Fruit fly (Drosophila melanogaster) whole organism: ENCODE results near the gene beat-Vb.

Experiments
- CG8478 ChIP-seq: fragments of >200 bp; optimal IDR thresholded peaks from 2 replicates; lab custom pipeline; 2018; ENCODE audit warnings: inconsistent platforms
- Dll ChIP-seq: fragments of >200 bp; optimal IDR thresholded peaks from 2 replicates; lab custom pipeline; 2017
- EcR ChIP-seq, 2 experiments: fragments of >200 bp; optimal IDR thresholded peaks; 2 replicates each; lab custom pipeline; 2017; ENCODE audit warnings: missing biosample characterization in 2 of 2, missing genetic modification characterization in 2 of 2, missing genetic modification reagents in 2 of 2
- pan ChIP-seq: fragments of >200 bp; optimal IDR thresholded peaks from 2 replicates; lab custom pipeline; 2017
- psq ChIP-seq: fragments of >200 bp; optimal IDR thresholded peaks from 2 replicates; lab custom pipeline; 2017
- usp ChIP-seq: fragments of >200 bp; optimal IDR thresholded peaks from 2 replicates; lab custom pipeline; 2017; ENCODE audit warnings: missing biosample characterization, missing genetic modification characterization, mixed read lengths

beat-Vb gene

DNA sequence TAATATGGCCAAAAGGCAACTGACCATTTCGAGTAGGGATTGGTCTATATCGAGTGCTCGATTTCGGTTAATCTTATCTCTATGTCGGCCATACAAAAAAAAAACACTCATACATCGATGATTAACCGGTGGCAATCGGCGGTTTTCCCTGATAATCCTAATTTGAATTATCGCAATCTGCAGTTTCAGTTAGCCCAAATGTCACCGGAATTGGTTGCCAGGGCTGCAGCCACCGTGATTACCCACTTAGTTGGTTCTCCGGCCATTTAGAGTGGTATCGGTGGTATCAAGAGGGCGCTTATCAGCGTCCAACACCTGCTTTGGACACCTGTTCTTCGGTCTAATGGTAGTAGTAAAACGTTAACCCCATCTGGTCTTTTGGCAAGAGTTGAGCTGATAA lies 56.2 kb downstream of the beat-Vb start:
- TF ChIP-seq Dll (lab: Kevin White, UChicago) = no peak
- no peak for TF ChIP-seq pan (lab: Kevin White, UChicago)
- TF ChIP-seq psq (lab: Kevin White, UChicago) = no peak
- TF ChIP-seq usp (GFP tag; lab: Kevin White, UChicago) = no peak
- no peak for TF ChIP-seq CG8478
- no peak for TF ChIP-seq EcR (GFP tag; optimal IDR thresholded peaks at IDR 0.05; lab: Kevin White, UChicago)

DNA sequence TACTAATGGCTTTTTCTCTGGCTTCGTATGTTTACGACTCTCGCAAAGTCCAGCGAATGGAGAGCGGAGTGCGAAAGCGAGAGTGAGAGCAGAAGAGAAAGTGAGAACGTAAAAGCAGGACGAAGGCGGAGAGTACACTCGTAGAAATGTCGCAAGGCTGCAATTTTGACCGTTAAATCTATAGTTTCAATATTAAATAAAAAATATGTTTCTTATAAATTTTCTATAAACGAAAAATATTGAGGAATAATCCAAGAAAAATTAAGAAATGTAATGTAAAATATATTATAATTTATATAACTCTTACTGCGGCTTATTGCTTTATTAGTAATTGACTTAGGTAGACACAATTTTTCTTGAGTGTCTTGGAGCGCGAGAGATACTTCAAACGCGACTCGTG lies 58.6 kb downstream of the beat-Vb start:
- TF ChIP-seq pan (lab: Kevin White, UChicago) = no peak
- TF ChIP-seq EcR (GFP tag; optimal IDR thresholded peaks at IDR 0.05; lab: Kevin White, UChicago) = no peak
- TF ChIP-seq Dll (lab: Kevin White, UChicago) = no peak
- no peak for TF ChIP-seq usp (GFP tag; lab: Kevin White, UChicago)
- TF ChIP-seq psq (lab: Kevin White, UChicago) = no peak
- no peak for TF ChIP-seq CG8478

DNA sequence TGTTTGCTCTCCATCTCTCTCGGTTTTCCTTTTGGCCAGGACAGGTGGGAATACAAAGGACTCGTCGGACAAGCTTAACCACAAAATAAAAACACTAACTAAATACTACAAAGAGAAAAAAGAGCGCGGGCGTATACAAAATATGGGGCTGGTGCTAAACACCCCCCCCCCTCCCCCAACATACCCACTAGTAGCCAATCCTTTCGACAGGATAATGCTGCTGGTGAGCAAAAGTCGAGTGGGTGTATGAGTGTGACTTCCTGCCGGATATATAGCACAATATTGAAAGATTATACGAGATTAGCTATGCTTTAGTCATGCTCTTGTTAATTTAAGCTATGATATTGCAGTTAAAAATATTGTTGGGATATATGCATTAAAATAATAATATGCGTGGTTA lies 59.4 kb downstream of the beat-Vb start:
- TF ChIP-seq psq (lab: Kevin White, UChicago) (no peak), EcR (GFP tag; optimal IDR thresholded peaks at IDR 0.05; lab: Kevin White, UChicago) (no peak), usp (GFP tag; lab: Kevin White, UChicago) (no peak), pan (lab: Kevin White, UChicago) (no peak), CG8478 (no peak)

DNA sequence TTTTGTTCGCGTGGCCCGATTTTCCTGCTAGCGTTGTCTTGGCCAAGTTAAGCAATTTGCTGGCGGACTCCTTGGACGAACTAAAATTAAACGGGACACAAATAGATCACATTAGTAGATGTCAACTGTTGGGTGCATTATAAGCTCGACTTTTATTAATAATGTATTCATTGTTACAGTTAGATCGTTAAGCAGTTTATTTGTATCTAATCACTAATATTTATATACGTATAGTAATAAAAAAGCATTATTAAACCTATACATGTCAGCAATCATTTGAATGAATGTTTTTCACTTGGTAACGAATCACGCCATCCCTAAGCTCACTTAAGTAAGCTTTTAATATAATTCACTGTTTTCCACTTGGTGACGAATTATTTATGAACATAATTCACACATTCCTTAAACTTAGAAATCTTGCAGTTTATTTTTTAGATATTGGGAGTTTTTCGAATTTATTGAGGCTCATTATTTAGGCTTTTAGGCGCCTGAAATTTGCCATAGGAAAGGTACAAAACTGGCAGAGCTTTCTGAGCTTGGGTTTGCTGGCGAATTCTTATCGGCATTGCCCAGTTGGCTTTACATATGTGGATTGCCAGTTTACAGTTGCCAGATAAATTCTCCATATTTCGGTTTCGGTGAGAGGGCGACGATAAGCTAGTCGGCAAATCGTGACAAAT lies 61.7 kb downstream of the beat-Vb start, which contains the start of the genes CG7381 and CG7091:
Gene CG7381 (minus strand): TSS at position 101 of the 680 bp plus-strand sequence.
Gene CG7091 (plus strand): TSS at position 630 of the 680 bp plus-strand sequence.
- TF ChIP-seq EcR (GFP tag; optimal IDR thresholded peaks at IDR 0.05; lab: Kevin White, UChicago) (no peak), usp (GFP tag; lab: Kevin White, UChicago) (no peak), Dll (lab: Kevin White, UChicago) (no peak)

DNA sequence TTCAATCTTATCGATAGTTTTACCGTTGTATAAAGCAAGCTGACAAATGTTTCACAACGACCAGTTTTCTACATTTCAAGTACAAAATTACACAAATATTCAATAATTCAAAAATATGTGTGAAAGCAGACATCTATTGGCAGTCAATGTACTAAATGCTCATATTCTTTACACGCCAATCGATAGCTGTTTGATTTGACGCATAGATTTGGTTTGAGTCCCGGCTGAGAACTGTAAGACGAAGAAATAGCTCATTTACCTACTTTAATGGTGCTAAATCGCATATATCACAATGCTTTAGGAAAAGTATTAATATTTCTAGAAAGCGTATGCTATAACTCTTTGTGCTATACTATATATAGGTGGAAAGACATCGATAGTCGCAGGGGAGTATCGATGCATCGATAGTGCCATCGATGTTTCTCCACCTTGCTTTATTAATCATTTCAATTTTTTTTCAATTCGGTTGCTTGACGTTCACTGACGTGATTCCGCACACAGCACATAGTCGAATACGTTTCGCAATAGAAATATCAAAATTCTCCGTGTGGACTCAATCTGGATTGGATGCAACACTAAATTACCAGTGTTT lies 64.9 kb downstream of the beat-Vb start, which contains the start of gene Paip2:
Gene Paip2 (plus strand): TSS at position 165 of the 592 bp plus-strand sequence.
- TF ChIP-seq pan (lab: Kevin White, UChicago) (no peak), psq (lab: Kevin White, UChicago) (no peak), Dll (lab: Kevin White, UChicago) (no peak), CG8478 (no peak)

DNA sequence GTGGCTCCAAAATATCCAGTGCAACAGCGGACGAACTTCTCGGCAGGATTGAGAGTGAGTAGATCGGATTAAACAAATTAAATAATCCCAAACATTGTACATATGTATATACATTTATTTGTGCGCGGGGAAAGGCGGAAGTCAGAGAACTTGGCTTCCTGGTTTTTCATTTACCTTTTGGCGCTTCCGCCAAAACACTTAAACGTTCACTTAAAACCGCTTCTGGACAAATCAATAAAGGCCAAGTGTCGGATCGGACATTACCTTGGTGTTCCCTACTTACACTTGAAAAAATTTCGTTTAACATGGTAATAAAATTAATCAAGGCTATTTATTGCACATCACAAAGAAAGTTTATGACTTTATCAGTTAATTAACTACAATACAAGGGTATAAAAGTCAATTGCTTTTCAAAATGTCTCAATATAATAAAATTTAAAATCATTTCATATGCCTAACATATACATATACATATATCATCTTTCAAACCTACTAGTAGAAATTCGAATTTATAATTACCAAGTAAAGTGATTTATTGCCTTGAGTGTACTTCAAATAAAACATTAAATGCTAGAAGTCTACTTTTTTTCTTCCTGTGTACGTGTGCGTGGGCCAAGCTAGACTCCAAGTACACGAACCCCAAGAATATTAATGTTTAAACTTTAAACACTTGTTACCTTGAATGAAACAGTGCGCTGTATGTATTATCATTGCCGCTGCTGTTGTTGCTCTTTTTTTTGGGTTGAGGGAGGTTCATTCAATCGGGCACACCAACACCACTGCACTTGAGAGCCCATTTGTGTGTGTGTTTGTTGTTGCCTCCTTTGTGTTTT lies 65.7 kb downstream of the beat-Vb start:
- TF ChIP-seq psq (lab: Kevin White, UChicago) = no peak
- TF ChIP-seq EcR (GFP tag; optimal IDR thresholded peaks at IDR 0.05; lab: Kevin White, UChicago) = peak; percentile 35 to 64

- TF ChIP-seq usp (GFP tag; lab: Kevin White, UChicago) = no peak
- no peak for TF ChIP-seq psq (lab: Kevin White, UChicago)
- peak; percentile 5 for TF ChIP-seq CG8478
- no peak for TF ChIP-seq pan (lab: Kevin White, UChicago)
Observed at dm6 chr3R:12982167-12982981, 66.5 kb downstream of the beat-Vb start.

DNA sequence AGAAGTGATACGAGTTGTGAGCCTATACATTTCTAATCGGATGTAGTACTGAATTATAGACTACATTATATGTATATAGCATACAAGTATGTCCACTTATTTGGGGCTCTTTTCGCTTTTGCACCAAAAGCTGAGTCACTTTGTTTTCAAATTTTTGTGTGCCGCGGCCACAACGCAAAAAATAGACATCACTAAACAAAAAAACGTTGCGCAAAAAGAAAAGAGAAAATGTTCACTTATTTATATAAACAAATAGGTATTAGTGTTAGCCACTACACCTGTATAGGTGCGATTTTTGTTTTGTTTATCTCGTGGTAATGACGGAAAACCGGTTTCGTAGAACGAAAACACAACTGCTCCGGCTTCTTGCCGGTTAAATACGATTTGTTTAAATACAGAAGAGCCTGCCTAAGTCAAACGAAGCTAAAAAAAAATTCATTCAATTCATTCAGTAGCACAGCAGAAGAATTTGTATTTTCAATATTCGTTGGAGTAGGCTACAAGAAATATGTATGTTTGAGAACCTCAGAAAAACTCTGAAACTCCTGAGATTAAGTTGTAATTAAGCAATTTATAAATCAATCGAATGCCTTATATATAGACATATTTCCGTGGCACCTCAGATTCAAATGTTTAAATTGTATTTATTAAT lies 67.3 kb downstream of the beat-Vb start:
- TF ChIP-seq EcR (GFP tag; optimal IDR thresholded peaks at IDR 0.05; lab: Kevin White, UChicago) (no peak), pan (lab: Kevin White, UChicago) (peak; percentile 14)
